Fruit fly (Drosophila melanogaster): ENCODE results near the gene 5-HT2A.

5-HT2A gene

DNA sequence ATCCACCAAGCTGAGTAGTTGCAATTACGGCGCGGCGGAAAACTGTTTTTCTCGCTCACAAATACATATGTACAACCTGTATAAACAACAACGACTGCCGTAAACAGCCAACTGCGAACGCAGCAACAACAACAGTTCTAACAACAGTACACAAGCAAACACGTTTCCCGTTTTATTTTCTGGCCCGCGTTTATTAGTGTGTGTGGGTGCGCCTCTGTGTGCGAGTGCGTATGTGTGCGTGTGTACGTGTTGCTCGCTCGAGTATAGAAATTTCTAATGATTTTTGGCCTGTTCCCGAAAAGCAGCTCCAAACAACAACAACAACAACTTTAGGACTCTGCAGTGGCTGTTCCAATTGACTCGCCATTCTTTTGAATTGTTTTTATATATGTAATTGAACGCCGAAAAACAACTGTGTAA lies 47.3 kb downstream of the 5-HT2A start (continued):
- no peak for TF ChIP-seq CG4707 (GFP tag; optimal IDR thresholded peaks at IDR 0.05)
- TF ChIP-seq Hsf (GFP tag; optimal IDR thresholded peaks at IDR 0.05): no peak
- TF ChIP-seq CG11085 (GFP tag; IDR thresholded peaks at IDR 0.05): no peak
- TF ChIP-seq Opbp (GFP tag; IDR thresholded peaks at IDR 0.05; ENCODE audit: partially characterized antibody): no peak
- no peak for TF ChIP-seq CG7745 (tag; optimal IDR thresholded peaks at IDR 0.05)
- TF ChIP-seq CG12104 (GFP tag; optimal IDR thresholded peaks at IDR 0.05): no peak
- TF ChIP-seq MTF-1 (GFP tag; optimal IDR thresholded peaks at IDR 0.05; ENCODE audit: borderline replicate concordance): peak; percentile 45
- TF ChIP-seq CG13123 (GFP tag; optimal IDR thresholded peaks at IDR 0.05): no peak
- TF ChIP-seq NC2β (GFP tag; optimal IDR thresholded peaks at IDR 0.05): no peak
- no peak for TF ChIP-seq CG30403 (GFP tag; optimal IDR thresholded peaks at IDR 0.05)
- no peak for TF ChIP-seq CG10565 (GFP tag; optimal IDR thresholded peaks at IDR 0.05)
- no peak for TF ChIP-seq CG11696 (GFP tag; IDR thresholded peaks at IDR 0.05)
- TF ChIP-seq CG18476 (GFP tag; optimal IDR thresholded peaks at IDR 0.05): no peak
- TF ChIP-seq Tbp (GFP tag; optimal IDR thresholded peaks at IDR 0.05): no peak
- TF ChIP-seq CG5245 (GFP tag; optimal IDR thresholded peaks at IDR 0.05): no peak
- TF ChIP-seq CG3065 (GFP tag; optimal IDR thresholded peaks at IDR 0.05): no peak
- TF ChIP-seq CG16779 (GFP tag; IDR thresholded peaks at IDR 0.05): no peak
- no peak for TF ChIP-seq salm (tag; optimal IDR thresholded peaks at IDR 0.05)
- TF ChIP-seq gfzf (GFP tag; optimal IDR thresholded peaks at IDR 0.05): no peak
- no peak for TF ChIP-seq Max (GFP tag; optimal IDR thresholded peaks at IDR 0.05)
- no peak for TF ChIP-seq gro (GFP tag; optimal IDR thresholded peaks at IDR 0.05)
- TF ChIP-seq Elba2 (GFP tag; optimal IDR thresholded peaks at IDR 0.05): no peak
- TF ChIP-seq tup (GFP tag; optimal IDR thresholded peaks at IDR 0.05): no peak
- TF ChIP-seq sr (GFP tag; IDR thresholded peaks at IDR 0.05): no peak
- no peak for TF ChIP-seq Bdp1 (GFP tag; optimal IDR thresholded peaks at IDR 0.05)
- TF ChIP-seq disco-r (GFP tag; optimal IDR thresholded peaks at IDR 0.05): no peak
- peak; percentile 28 for TF ChIP-seq schlank (tag; optimal IDR thresholded peaks at IDR 0.05)
- no peak for TF ChIP-seq dpn (GFP tag; optimal IDR thresholded peaks at IDR 0.05)
- TF ChIP-seq Camta (GFP tag; optimal IDR thresholded peaks at IDR 0.05): no peak
- TF ChIP-seq CG9609 (GFP tag; optimal IDR thresholded peaks at IDR 0.05): no peak
- TF ChIP-seq CG10979 (tag; optimal IDR thresholded peaks at IDR 0.05): no peak
- TF ChIP-seq CG9727 (GFP tag; optimal IDR thresholded peaks at IDR 0.05): no peak
- TF ChIP-seq CG1647 (GFP tag; optimal IDR thresholded peaks at IDR 0.05): no peak
- 0 out of 3 replicates have a peak, but pooled peaks have one; percentile 1 for TF ChIP-seq CG14860 (GFP tag; IDR thresholded peaks at IDR 0.05; ENCODE audit: partially characterized antibody)
- TF ChIP-seq chm (GFP tag; IDR thresholded peaks at IDR 0.05): no peak
- no peak for TF ChIP-seq CG11560 (tag; IDR thresholded peaks at IDR 0.05)
- TF ChIP-seq dimm (GFP tag; IDR thresholded peaks at IDR 0.05): no peak
- no peak for TF ChIP-seq Antp (GFP tag; optimal IDR thresholded peaks at IDR 0.05)
- TF ChIP-seq ase (GFP tag; IDR thresholded peaks at IDR 0.05): no peak; the same call in 2 of the 3 replicates
- TF ChIP-seq Ets65A (GFP tag): no peak
- peak; percentile 7 for TF ChIP-seq fd3F (GFP tag; optimal IDR thresholded peaks at IDR 0.05)
- TF ChIP-seq H2.0 (GFP tag; IDR thresholded peaks at IDR 0.05): no peak
- TF ChIP-seq mam (GFP tag; optimal IDR thresholded peaks at IDR 0.05): no peak
- TF ChIP-seq crc (GFP tag; optimal IDR thresholded peaks at IDR 0.05): no peak
- no peak for TF ChIP-seq YL-1 (GFP tag; optimal IDR thresholded peaks at IDR 0.05)
- TF ChIP-seq Lhr (GFP tag; optimal IDR thresholded peaks at IDR 0.05): no peak
- TF ChIP-seq z (GFP tag; IDR thresholded peaks at IDR 0.05): no peak
- TF ChIP-seq HLH54F (GFP tag; optimal IDR thresholded peaks at IDR 0.05): no peak
- peak; percentile 14 for TF ChIP-seq CG2678 (tag; optimal IDR thresholded peaks at IDR 0.05)
- TF ChIP-seq chinmo (GFP tag; IDR thresholded peaks at IDR 0.05; ENCODE audit: partially characterized antibody): 0 out of 4 replicates have a peak, but pooled peaks have one; percentile 72
- TF ChIP-seq nau (GFP tag; optimal IDR thresholded peaks at IDR 0.05): no peak
- TF ChIP-seq HLH3B (GFP tag; IDR thresholded peaks at IDR 0.05): no peak
- no peak for TF ChIP-seq yki (optimal IDR thresholded peaks at IDR 0.05)
